Worm (Caenorhabditis elegans): ENCODE results near the gene pccb-1.

DNA sequence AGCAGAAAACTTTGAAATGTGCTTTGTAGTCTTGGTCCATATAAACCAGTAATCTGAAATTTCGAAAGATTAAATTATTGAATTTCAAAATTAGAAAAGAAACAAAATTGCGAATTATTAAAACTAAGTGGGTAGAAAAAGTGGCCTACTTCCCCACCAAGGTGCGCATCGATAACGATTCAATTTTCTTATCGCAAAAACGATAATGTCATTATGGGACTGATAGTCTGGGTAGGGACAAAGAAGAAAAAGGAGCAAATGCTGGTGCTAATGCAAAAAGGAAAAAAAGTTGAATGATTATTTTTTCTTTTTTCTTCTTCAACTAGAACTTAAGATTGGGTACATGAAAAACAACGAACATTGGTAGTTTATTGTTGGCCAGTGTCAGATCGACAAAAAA, 21.2 kb downstream of the pccb-1 start, which contains the start of gene gpcp-1:
- TF ChIP-seq sma-9 (GFP tag; optimal IDR thresholded peaks at IDR 0.05), result no peak
- TF ChIP-seq sma-9 (tag; optimal IDR thresholded peaks at IDR 0.05), result no peak
- no peak for TF ChIP-seq mdl-1 (tag; optimal IDR thresholded peaks at IDR 0.05)
- no peak for TF ChIP-seq lsy-2 (tag; optimal IDR thresholded peaks at IDR 0.05)
- no peak for TF ChIP-seq ztf-11 (tag; optimal IDR thresholded peaks at IDR 0.05)
- no peak for TF ChIP-seq aly-2 (tag; optimal IDR thresholded peaks at IDR 0.05)
- TF ChIP-seq ama-1 (optimal IDR thresholded peaks at IDR 0.05), result no peak
- no peak for TF ChIP-seq skn-1 (tag; optimal IDR thresholded peaks at IDR 0.05)
- no peak for TF ChIP-seq elt-1 (tag; optimal IDR thresholded peaks at IDR 0.05)
- no peak for TF ChIP-seq unc-39 (tag; optimal IDR thresholded peaks at IDR 0.05)
- TF ChIP-seq elt-3 (tag; optimal IDR thresholded peaks at IDR 0.05), result no peak
- TF ChIP-seq sma-3 (GFP tag; optimal IDR thresholded peaks at IDR 0.05), result no peak

Measured in whole organism, L2 larva.